Worm (Caenorhabditis elegans) whole organism, L4 larva: Measurements from ENCODE around the gene pbs-1.

Experiments
- F26F4.8 ChIP-seq: fragments of 200-800 bp; sonication (Bioruptor generic); conservative IDR thresholded peaks from 2 replicates; pipeline ENCODE4 v1.3.6; 2022; ENCODE audit warnings: missing genetic modification characterization, missing compliant biosample characterization
- F49E8.2 ChIP-seq: sonication (generic microtip); optimal IDR thresholded peaks from 2 replicates; lab custom pipeline; 2016; ENCODE audit warnings: missing compliant biosample characterization, mild to moderate bottlenecking, missing genetic modification characterization, borderline replicate concordance
- T26A8.4 ChIP-seq: fragments of 200-800 bp; sonication (Bioruptor generic); IDR thresholded peaks from 2 replicates; pipeline ENCODE4 v1.3.6; 2022; ENCODE audit warnings: missing genetic modification characterization, missing compliant biosample characterization
- Y105C5A.15 ChIP-seq: fragments of 200-800 bp; sonication (Bioruptor generic); IDR thresholded peaks from 2 replicates; pipeline ENCODE4 v1.3.6; 2022; ENCODE audit warnings: missing genetic modification characterization, missing compliant biosample characterization
- Y48G9A.11 ChIP-seq: fragments of 200-800 bp; sonication (Bioruptor generic); IDR thresholded peaks from 2 replicates; pipeline ENCODE4 v1.3.6; 2022; ENCODE audit warnings: missing genetic modification reagents, missing genetic modification characterization, missing compliant biosample characterization
- Y5F2A.4 ChIP-seq: fragments of 200-800 bp; sonication (Bioruptor generic); optimal IDR thresholded peaks from 2 replicates; lab custom pipeline; 2018; ENCODE audit warnings: mild to moderate bottlenecking, missing genetic modification characterization, missing compliant biosample characterization
- attf-4 ChIP-seq: sonication (generic microtip); optimal IDR thresholded peaks from 3 replicates; lab custom pipeline; 2017; ENCODE audit warnings: missing biosample characterization, missing genetic modification characterization
- ceh-28 ChIP-seq: fragments of 150-350 bp; optimal IDR thresholded peaks from 2 replicates; lab custom pipeline; 2014; ENCODE audit warnings: missing biosample characterization, missing genetic modification reagents, missing genetic modification characterization
- ces-1 ChIP-seq: fragments of 150-350 bp; sonication (generic microtip); optimal IDR thresholded peaks from 4 replicates; lab custom pipeline; 2014; ENCODE audit warnings: missing biosample characterization, missing genetic modification reagents, missing genetic modification characterization
- ctbp-1 ChIP-seq: fragments of 200-800 bp; sonication (Bioruptor generic); IDR thresholded peaks from 2 replicates; pipeline ENCODE4 v1.3.6; 2022; ENCODE audit warnings: missing genetic modification reagents, missing genetic modification characterization, missing compliant biosample characterization
- daf-12 ChIP-seq: fragments of 150-350 bp; optimal IDR thresholded peaks from 2 replicates; lab custom pipeline; 2014; ENCODE audit warnings: missing biosample characterization, missing genetic modification reagents, missing genetic modification characterization
- daf-8 ChIP-seq: fragments of 200-800 bp; sonication (Bioruptor generic); IDR thresholded peaks from 2 replicates; pipeline ENCODE4 v1.3.6; 2022; ENCODE audit warnings: missing genetic modification characterization, missing compliant biosample characterization
- dmd-9 ChIP-seq: fragments of 200-800 bp; sonication (Bioruptor generic); IDR thresholded peaks from 2 replicates; pipeline ENCODE4 v1.3.6; 2022; ENCODE audit warnings: missing genetic modification reagents, missing genetic modification characterization, missing compliant biosample characterization
- fkh-10 ChIP-seq: fragments of 150-350 bp; optimal IDR thresholded peaks from 2 replicates; lab custom pipeline; 2014; ENCODE audit warnings: missing biosample characterization, missing genetic modification reagents, missing genetic modification characterization
- hif-1 ChIP-seq, 2 experiments: sonication (generic microtip); optimal IDR thresholded peaks; 2 replicates each; lab custom pipeline; 2016 to 2017; ENCODE audit warnings: missing compliant biosample characterization in 2 of 2, missing genetic modification characterization in 2 of 2, missing genetic modification reagents in 2 of 2, missing genotype in 2 of 2, mild to moderate bottlenecking in 1 of 2
- lim-7 ChIP-seq: fragments of 200-800 bp; sonication (Bioruptor generic); IDR thresholded peaks from 2 replicates; pipeline ENCODE4 v1.3.6; 2022; ENCODE audit warnings: missing genetic modification characterization, missing compliant biosample characterization
- madf-5 ChIP-seq, 2 experiments: fragments of 200-800 bp; sonication (Bioruptor generic); IDR thresholded peaks; 2 replicates each; pipeline ENCODE4 v1.3.6; 2022; ENCODE audit warnings: missing compliant biosample characterization in 2 of 2, missing genetic modification characterization in 2 of 2
- nhr-11 ChIP-seq: fragments of 150-350 bp; optimal IDR thresholded peaks from 2 replicates; lab custom pipeline; 2014; ENCODE audit warnings: missing biosample characterization, missing genetic modification characterization
- nhr-237 ChIP-seq: sonication (generic microtip); optimal IDR thresholded peaks from 2 replicates; lab custom pipeline; 2017; ENCODE audit warnings: missing biosample characterization, missing genetic modification characterization
- nhr-25 ChIP-seq: sonication (generic microtip); optimal IDR thresholded peaks from 2 replicates; lab custom pipeline; 2017; ENCODE audit warnings: missing genetic modification characterization, mild to moderate bottlenecking, missing compliant biosample characterization, antibody characterized with exemption, moderate library complexity, borderline replicate concordance; ENCODE audit not compliant: insufficient read depth
- nhr-41 ChIP-seq: fragments of 200-800 bp; sonication (Bioruptor generic); IDR thresholded peaks from 2 replicates; pipeline ENCODE4 v1.3.6; 2022; ENCODE audit warnings: missing genetic modification reagents, missing genetic modification characterization, missing compliant biosample characterization
- nhr-77 ChIP-seq: fragments of 150-350 bp; optimal IDR thresholded peaks from 2 replicates; lab custom pipeline; 2014; ENCODE audit warnings: missing biosample characterization, missing genetic modification characterization
- pqm-1 ChIP-seq: sonication (generic microtip); optimal IDR thresholded peaks from 2 replicates; lab custom pipeline; 2017; ENCODE audit warnings: missing biosample characterization, missing genetic modification characterization
- saeg-2 ChIP-seq: fragments of 200-800 bp; sonication (Bioruptor generic); IDR thresholded peaks from 2 replicates; pipeline ENCODE4 v1.3.6; 2022; ENCODE audit warnings: missing genetic modification reagents, missing genetic modification characterization, missing compliant biosample characterization
- set-16 ChIP-seq: fragments of 200-800 bp; sonication (Bioruptor generic); IDR thresholded peaks from 2 replicates; pipeline ENCODE4 v1.3.6; 2022; ENCODE audit warnings: missing genetic modification reagents, missing genetic modification characterization, missing compliant biosample characterization
- snpc-1.2 ChIP-seq: fragments of 200-800 bp; sonication (Bioruptor generic); IDR thresholded peaks from 2 replicates; pipeline ENCODE4 v1.3.6; 2022; ENCODE audit warnings: missing genetic modification reagents, missing genetic modification characterization, missing compliant biosample characterization
- tag-97 ChIP-seq: fragments of 200-800 bp; sonication (Bioruptor generic); IDR thresholded peaks from 2 replicates; pipeline ENCODE4 v1.3.6; 2022; ENCODE audit warnings: missing genetic modification characterization, missing compliant biosample characterization
- unc-130 ChIP-seq: sonication (generic microtip); optimal IDR thresholded peaks from 2 replicates; lab custom pipeline; 2016; ENCODE audit warnings: missing genetic modification reagents, missing genetic modification characterization, missing compliant biosample characterization
- unc-39 ChIP-seq: sonication (generic microtip); optimal IDR thresholded peaks from 2 replicates; lab custom pipeline; 2017; ENCODE audit warnings: missing biosample characterization, missing genetic modification characterization
- unc-62 ChIP-seq, 3 experiments: fragments of 150-350 bp in 1 of 3; sonication (generic microtip); optimal IDR thresholded peaks in 2 of 3; peaks in 1 of 3; 1 replicate in 1 of 3; 2 replicates in 2 of 3; lab custom pipeline; 2014 to 2017; ENCODE audit warnings: missing biosample characterization in 3 of 3, missing genetic modification characterization in 3 of 3, missing genetic modification reagents in 3 of 3, missing genotype in 1 of 3
- vab-7 ChIP-seq: fragments of 200-800 bp; sonication (Bioruptor generic); IDR thresholded peaks from 2 replicates; pipeline ENCODE4 v1.3.6; 2022; ENCODE audit warnings: missing genetic modification reagents, missing genetic modification characterization, missing compliant biosample characterization
- zag-1 ChIP-seq: fragments of 150-350 bp; optimal IDR thresholded peaks from 2 replicates; lab custom pipeline; 2014; ENCODE audit warnings: missing biosample characterization, missing genetic modification characterization
- zfp-2 ChIP-seq: sonication (generic microtip); optimal IDR thresholded peaks from 2 replicates; lab custom pipeline; 2016; ENCODE audit warnings: mild to moderate bottlenecking, missing genetic modification characterization, missing compliant biosample characterization
- zip-11 ChIP-seq: fragments of 200-800 bp; sonication (Bioruptor generic); IDR thresholded peaks from 2 replicates; pipeline ENCODE4 v1.3.6; 2022; ENCODE audit warnings: missing genetic modification characterization, missing compliant biosample characterization

The pbs-1 gene

ce11 chrIV:1699599-1699998, 9.9 kb downstream of the pbs-1 start, which contains the start of gene bus-2:
TSS of gene bus-2 (plus strand) at chrIV:1699899.
- TF ChIP-seq Y105C5A.15 (GFP tag; lab: Robert Waterston, UW) (no peak), T26A8.4 (GFP tag; lab: Robert Waterston, UW) (no peak), F26F4.8 (GFP tag; lab: Robert Waterston, UW) (no peak), unc-39 (tag; lab: Kevin White, UChicago) (no peak), nhr-41 (GFP tag; lab: Robert Waterston, UW) (no peak), saeg-2 (GFP tag; lab: Robert Waterston, UW) (no peak)

ce11 chrIV:1691651-1692050, 17.9 kb downstream of the pbs-1 start:
- no peak for TF ChIP-seq zip-11
- TF ChIP-seq nhr-25 (tag; lab: Kevin White, UChicago) = no peak
- peak; percentile 36 for TF ChIP-seq fkh-10 (GFP tag; lab: Kevin White, UChicago)

- no peak for TF ChIP-seq lim-7 (GFP tag; lab: Robert Waterston, UW)
- TF ChIP-seq Y5F2A.4 = no peak
- no peak for TF ChIP-seq ces-1 (GFP tag; lab: Kevin White, UChicago)
- peak in 1 of 2 experiments; percentile 35 for TF ChIP-seq hif-1 (tag; optimal IDR thresholded peaks at IDR 0.05; lab: Kevin White, UChicago)
- 0 out of 2 replicates have a peak, but pooled peaks have one; percentile 21 for TF ChIP-seq Y48G9A.11
- TF ChIP-seq pqm-1 = no peak
- TF ChIP-seq F49E8.2 (tag; lab: Kevin White, UChicago) = no peak
- peak; percentile 59 for TF ChIP-seq unc-130 (GFP tag; lab: Kevin White, UChicago)
- TF ChIP-seq zag-1 (tag; lab: Kevin White, UChicago) = no peak
- TF ChIP-seq dmd-9 (GFP tag; lab: Robert Waterston, UW) = 0 out of 2 replicates have a peak, but pooled peaks have one; percentile 15
Observed at ce11 chrIV:1687151-1687550, 22.4 kb downstream of the pbs-1 start.

- TF ChIP-seq ctbp-1 (GFP tag; lab: Robert Waterston, UW) = no peak
- TF ChIP-seq nhr-77 (tag; lab: Kevin White, UChicago) = no peak
- TF ChIP-seq nhr-25 (tag; lab: Kevin White, UChicago) = no peak
Observed at ce11 chrIV:1682066-1682465, 27.5 kb downstream of the pbs-1 start, which contains the start of gene Y41D4B.24. TSS of gene Y41D4B.24 (minus strand) at chrIV:1682166.

ce11 chrIV:1679227-1679626, 30.3 kb downstream of the pbs-1 start:
- TF ChIP-seq madf-5 (GFP tag; IDR thresholded peaks at IDR 0.05; lab: Robert Waterston, UW) = 0 out of 4 replicates have a peak, but pooled peaks of 1 of the 2 experiments have one; percentile 60
- TF ChIP-seq set-16 (GFP tag; lab: Robert Waterston, UW) = peak; percentile 7; the same call in 1 of the 2 replicates
- no peak for TF ChIP-seq daf-8 (GFP tag; lab: Robert Waterston, UW)
- 0 out of 2 replicates have a peak, but pooled peaks have one; percentile 14 for TF ChIP-seq snpc-1.2
- no peak for TF ChIP-seq daf-12 (tag; lab: Kevin White, UChicago)
- TF ChIP-seq unc-62 (GFP tag; optimal IDR thresholded peaks at IDR 0.05 in 1 of 2; lab: Kevin White, UChicago) = no peak
- no peak for TF ChIP-seq unc-62 (tag; optimal IDR thresholded peaks at IDR 0.05; lab: Kevin White, UChicago)
- no peak for TF ChIP-seq tag-97 (GFP tag; lab: Robert Waterston, UW)
- no peak for TF ChIP-seq nhr-11 (tag; lab: Kevin White, UChicago)
- peak; percentile 51; the same call in 1 of the 2 replicates for TF ChIP-seq Y48G9A.11
- no peak for TF ChIP-seq zfp-2 (tag; lab: Kevin White, UChicago)

- TF ChIP-seq vab-7 (GFP tag; lab: Robert Waterston, UW) (no peak), nhr-237 (tag; lab: Kevin White, UChicago) (no peak), attf-4 (tag; lab: Kevin White, UChicago) (no peak), ceh-28 (tag; lab: Kevin White, UChicago) (peak; percentile 75)
Observed at ce11 chrIV:1676926-1677325, 32.6 kb downstream of the pbs-1 start.
